Worm (Caenorhabditis elegans): ENCODE data around the gene F36A4.1.

The F36A4.1 gene

ce11 chrIV:4247334-4247733 is 24.9 kb upstream of the F36A4.1 start (continued):
- TF ChIP-seq aha-1 (tag; optimal IDR thresholded peaks at IDR 0.05) (no peak), Y116A8C.19 (tag; optimal IDR thresholded peaks at IDR 0.05; ENCODE audit: borderline replicate concordance) (no peak), unc-130 (tag; optimal IDR thresholded peaks at IDR 0.05) (peak; percentile 40), aly-2 (tag; optimal IDR thresholded peaks at IDR 0.05) (no peak), mef-2 (tag; optimal IDR thresholded peaks at IDR 0.05) (no peak)

ce11 chrIV:4247770-4248169 is 24.5 kb upstream of the F36A4.1 start, which contains the start of gene ama-1:
ama-1 (plus strand) TSS chrIV:4248070.
- TF ChIP-seq pqm-1 (tag; optimal IDR thresholded peaks at IDR 0.05) (no peak), lin-13 (GFP tag; optimal IDR thresholded peaks at IDR 0.05) (no peak), nhr-76 (tag; optimal IDR thresholded peaks at IDR 0.05) (no peak), fkh-4 (tag; optimal IDR thresholded peaks at IDR 0.05; ENCODE audit: borderline replicate concordance) (no peak), zip-4 (GFP tag; optimal IDR thresholded peaks at IDR 0.05) (no peak), dsc-1 (tag; optimal IDR thresholded peaks at IDR 0.05) (no peak), efl-1 (optimal IDR thresholded peaks at IDR 0.05) (no peak), efl-1 (GFP tag; optimal IDR thresholded peaks at IDR 0.05 in 1 of 2) (no peak), pag-3 (tag; optimal IDR thresholded peaks at IDR 0.05; ENCODE audit: borderline replicate concordance, insufficient read depth) (no peak)

- TF ChIP-seq efl-1 (optimal IDR thresholded peaks at IDR 0.05) (no peak), efl-1 (GFP tag; optimal IDR thresholded peaks at IDR 0.05 in 1 of 2) (peak in 1 of 2 experiments; percentile 57), ceh-88 (GFP tag; IDR thresholded peaks at IDR 0.05) (no peak)
Observed at ce11 chrIV:4254989-4255582, 17.2 kb upstream of the F36A4.1 start.

- TF ChIP-seq ceh-82 (tag; optimal IDR thresholded peaks at IDR 0.05) = no peak
- no peak for TF ChIP-seq efl-1 (optimal IDR thresholded peaks at IDR 0.05)
- TF ChIP-seq efl-1 (GFP tag; optimal IDR thresholded peaks at IDR 0.05 in 1 of 2) = no peak
- peak; percentile 38 for TF ChIP-seq jun-1 (tag; optimal IDR thresholded peaks at IDR 0.05)
- TF ChIP-seq tbx-2 (tag; optimal IDR thresholded peaks at IDR 0.05) = no peak
- TF ChIP-seq ces-1 (GFP tag; optimal IDR thresholded peaks at IDR 0.05) = no peak
- no peak for TF ChIP-seq F16B12.6 (tag; optimal IDR thresholded peaks at IDR 0.05)
- TF ChIP-seq elt-2 (tag; optimal IDR thresholded peaks at IDR 0.05) = peak; percentile 59
- TF ChIP-seq nhr-28 (tag; optimal IDR thresholded peaks at IDR 0.05) = no peak
- TF ChIP-seq mab-9 (GFP tag; IDR thresholded peaks at IDR 0.05) = no peak
- no peak for TF ChIP-seq ztf-4 (tag; optimal IDR thresholded peaks at IDR 0.05)
- no peak for TF ChIP-seq ceh-8 (GFP tag; optimal IDR thresholded peaks at IDR 0.05)
- TF ChIP-seq nhr-71 (tag; optimal IDR thresholded peaks at IDR 0.05) = no peak
- TF ChIP-seq pag-3 (tag; optimal IDR thresholded peaks at IDR 0.05; ENCODE audit: borderline replicate concordance, insufficient read depth) = no peak
- no peak for TF ChIP-seq sox-4 (tag; optimal IDR thresholded peaks at IDR 0.05)
- no peak for TF ChIP-seq aha-1 (tag; optimal IDR thresholded peaks at IDR 0.05)
Observed at ce11 chrIV:4259433-4259832, 12.8 kb upstream of the F36A4.1 start.

- TF ChIP-seq rnt-1 (tag; optimal IDR thresholded peaks at IDR 0.05) (no peak), hlh-4 (tag; optimal IDR thresholded peaks at IDR 0.05) (no peak), ztf-11 (tag; optimal IDR thresholded peaks at IDR 0.05) (no peak), aly-2 (tag; optimal IDR thresholded peaks at IDR 0.05) (no peak), Y116A8C.19 (tag; optimal IDR thresholded peaks at IDR 0.05; ENCODE audit: borderline replicate concordance) (no peak), nhr-90 (tag; optimal IDR thresholded peaks at IDR 0.05; ENCODE audit: poor library complexity) (no peak), C04F5.9 (tag; optimal IDR thresholded peaks at IDR 0.05) (no peak), nhr-47 (tag; optimal IDR thresholded peaks at IDR 0.05) (no peak), lsy-2 (tag; optimal IDR thresholded peaks at IDR 0.05) (no peak), nhr-19 (GFP tag; conservative IDR thresholded peaks at IDR 0.05) (no peak), lin-39 (tag; optimal IDR thresholded peaks at IDR 0.05) (no peak), sptf-1 (tag; optimal IDR thresholded peaks at IDR 0.05) (no peak), egl-13 (tag; optimal IDR thresholded peaks at IDR 0.05) (no peak)
Observed at ce11 chrIV:4262993-4263392, 9.3 kb upstream of the F36A4.1 start, which contains the start of gene col-33. col-33 (plus strand) TSS chrIV:4263293.

Measured in whole organism, L1 larva.